Worm (Caenorhabditis elegans) whole organism, L3 larva: Measurements from ENCODE around the gene nhr-128.

Experiments used
- R02D3.7 ChIP-seq: fragments of 150-350 bp; optimal IDR thresholded peaks from 2 replicates; lab custom pipeline; 2014; ENCODE audit warnings: missing biosample characterization, missing genetic modification characterization
- ZK546.5 ChIP-seq: sonication (generic microtip); optimal IDR thresholded peaks from 2 replicates; lab custom pipeline; 2017; ENCODE audit warnings: missing biosample characterization, missing genetic modification characterization
- aly-2 ChIP-seq: fragments of 150-350 bp; optimal IDR thresholded peaks from 2 replicates; lab custom pipeline; 2014; ENCODE audit warnings: missing biosample characterization, missing genetic modification characterization
- ama-1 ChIP-seq: fragments of 150-350 bp; optimal IDR thresholded peaks from 2 replicates; lab custom pipeline; 2018
- ceh-16 ChIP-seq: sonication (generic microtip); optimal IDR thresholded peaks from 2 replicates; lab custom pipeline; 2017; ENCODE audit warnings: missing biosample characterization, missing genetic modification characterization
- ceh-28 ChIP-seq: fragments of 150-350 bp; optimal IDR thresholded peaks from 2 replicates; lab custom pipeline; 2014; ENCODE audit warnings: missing biosample characterization, missing genetic modification reagents, missing genetic modification characterization
- ceh-9 ChIP-seq: sonication (generic microtip); optimal IDR thresholded peaks from 2 replicates; lab custom pipeline; 2018; ENCODE audit warnings: missing biosample characterization, missing genetic modification characterization
- daf-12 ChIP-seq: fragments of 150-350 bp; optimal IDR thresholded peaks from 2 replicates; lab custom pipeline; 2014; ENCODE audit warnings: missing biosample characterization, missing genetic modification reagents, missing genetic modification characterization
- egl-27 ChIP-seq: sonication (generic microtip); optimal IDR thresholded peaks from 4 replicates; lab custom pipeline; 2017; ENCODE audit warnings: missing biosample characterization, missing genetic modification reagents, missing genetic modification characterization
- elt-2 ChIP-seq: sonication (generic microtip); optimal IDR thresholded peaks from 2 replicates; lab custom pipeline; 2016; ENCODE audit warnings: missing genetic modification reagents, mild to moderate bottlenecking, missing genetic modification characterization, missing compliant biosample characterization
- elt-3 ChIP-seq, 3 experiments: fragments of 150-350 bp in 1 of 3; sonication (generic microtip) in 2 of 3; optimal IDR thresholded peaks; 2 replicates in 2 of 3; 4 replicates in 1 of 3; lab custom pipeline; 2014 to 2017; ENCODE audit warnings: missing biosample characterization in 3 of 3, missing genetic modification characterization in 3 of 3
- eor-1 ChIP-seq, 2 experiments: fragments of 150-350 bp; optimal IDR thresholded peaks; 2 replicates each; lab custom pipeline; 2014 to 2018; ENCODE audit warnings: missing biosample characterization in 2 of 2, missing genetic modification characterization in 2 of 2
- fkh-2 ChIP-seq: fragments of 150-350 bp; optimal IDR thresholded peaks from 2 replicates; lab custom pipeline; 2014; ENCODE audit warnings: missing biosample characterization, missing genetic modification reagents, missing genetic modification characterization
- fos-1 ChIP-seq: fragments of 150-350 bp; optimal IDR thresholded peaks from 2 replicates; lab custom pipeline; 2014; ENCODE audit warnings: missing biosample characterization, missing genetic modification characterization
- hmg-11 ChIP-seq: sonication (generic microtip); optimal IDR thresholded peaks from 2 replicates; lab custom pipeline; 2016; ENCODE audit warnings: missing genetic modification characterization, missing compliant biosample characterization
- jun-1 ChIP-seq: fragments of 150-350 bp; optimal IDR thresholded peaks from 2 replicates; lab custom pipeline; 2014; ENCODE audit warnings: missing biosample characterization, missing genetic modification reagents, missing genetic modification characterization
- lin-15B ChIP-seq: fragments of 150-350 bp; optimal IDR thresholded peaks from 2 replicates; lab custom pipeline; 2014; ENCODE audit warnings: missing biosample characterization, missing genetic modification characterization
- lin-39 ChIP-seq: fragments of 150-350 bp; optimal IDR thresholded peaks from 2 replicates; lab custom pipeline; 2018; ENCODE audit warnings: missing biosample characterization, missing genetic modification reagents, missing genetic modification characterization
- mml-1 ChIP-seq: fragments of 150-350 bp; sonication (generic microtip); optimal IDR thresholded peaks from 3 replicates; lab custom pipeline; 2014; ENCODE audit warnings: missing biosample characterization, missing genetic modification characterization
- nfya-1 ChIP-seq: sonication (generic microtip); optimal IDR thresholded peaks from 2 replicates; lab custom pipeline; 2017; ENCODE audit warnings: missing genetic modification characterization, mild to moderate bottlenecking, missing compliant biosample characterization, antibody characterized with exemption, moderate library complexity; ENCODE audit not compliant: insufficient read depth
- nhr-11 ChIP-seq: fragments of 150-350 bp; optimal IDR thresholded peaks from 2 replicates; lab custom pipeline; 2014; ENCODE audit warnings: missing biosample characterization, missing genetic modification characterization
- nhr-12 ChIP-seq: fragments of 150-350 bp; optimal IDR thresholded peaks from 2 replicates; lab custom pipeline; 2014; ENCODE audit warnings: missing biosample characterization, missing genetic modification characterization
- nhr-23 ChIP-seq: fragments of 150-350 bp; optimal IDR thresholded peaks from 2 replicates; lab custom pipeline; 2014; ENCODE audit warnings: missing biosample characterization, missing genetic modification reagents, missing genetic modification characterization
- nhr-25 ChIP-seq: sonication (generic microtip); optimal IDR thresholded peaks from 2 replicates; lab custom pipeline; 2017; ENCODE audit warnings: missing biosample characterization, missing genetic modification characterization
- nhr-28 ChIP-seq: fragments of 150-350 bp; optimal IDR thresholded peaks from 2 replicates; lab custom pipeline; 2014; ENCODE audit warnings: missing biosample characterization, missing genetic modification characterization
- nhr-43 ChIP-seq: sonication (generic microtip); optimal IDR thresholded peaks from 2 replicates; lab custom pipeline; 2016; ENCODE audit warnings: mild to moderate bottlenecking, missing genetic modification characterization, missing compliant biosample characterization; ENCODE audit not compliant: poor library complexity, severe bottlenecking
- nhr-67 ChIP-seq: fragments of 150-350 bp; optimal IDR thresholded peaks from 2 replicates; lab custom pipeline; 2014; ENCODE audit warnings: missing biosample characterization, missing genetic modification characterization
- pha-4 ChIP-seq: fragments of 150-350 bp; optimal IDR thresholded peaks from 2 replicates; lab custom pipeline; 2014; ENCODE audit warnings: missing biosample characterization, missing genetic modification reagents, missing genetic modification characterization
- pqm-1 ChIP-seq: fragments of 150-350 bp; optimal IDR thresholded peaks from 2 replicates; lab custom pipeline; 2017; ENCODE audit warnings: missing biosample characterization, missing genetic modification characterization, inconsistent platforms
- sea-2 ChIP-seq: fragments of 150-350 bp; sonication (generic microtip); optimal IDR thresholded peaks from 4 replicates; lab custom pipeline; 2014; ENCODE audit warnings: missing biosample characterization, missing genetic modification reagents, missing genetic modification characterization
- skn-1 ChIP-seq: fragments of 150-350 bp; optimal IDR thresholded peaks from 2 replicates; lab custom pipeline; 2014; ENCODE audit warnings: missing biosample characterization, missing genetic modification characterization
- snpc-4 ChIP-seq: fragments of 150-350 bp; optimal IDR thresholded peaks from 2 replicates; lab custom pipeline; 2014; ENCODE audit warnings: missing biosample characterization, missing genetic modification characterization
- tbx-2 ChIP-seq: sonication (generic microtip); optimal IDR thresholded peaks from 2 replicates; lab custom pipeline; 2016; ENCODE audit warnings: mild to moderate bottlenecking, missing genetic modification characterization, missing compliant biosample characterization
- unc-39 ChIP-seq: sonication (generic microtip); optimal IDR thresholded peaks from 4 replicates; lab custom pipeline; 2017; ENCODE audit warnings: missing biosample characterization, missing genetic modification characterization
- zag-1 ChIP-seq: fragments of 150-350 bp; optimal IDR thresholded peaks from 2 replicates; lab custom pipeline; 2014; ENCODE audit warnings: missing biosample characterization, missing genetic modification characterization
- ztf-11 ChIP-seq: fragments of 150-350 bp; optimal IDR thresholded peaks from 2 replicates; lab custom pipeline; 2014; ENCODE audit warnings: missing biosample characterization, missing genetic modification characterization
- ztf-4 ChIP-seq: fragments of 150-350 bp; optimal IDR thresholded peaks from 2 replicates; lab custom pipeline; 2014; ENCODE audit warnings: missing biosample characterization, missing genetic modification characterization

The nhr-128 gene

ce11 chrV:2244751-2245150 is 22.9 kb downstream of the nhr-128 start, which contains the start of gene cyp-33C5:
Gene cyp-33C5, plus strand, starts transcription at chrV:2245004.
- TF ChIP-seq nhr-28 (tag; lab: Kevin White, UChicago) (no peak), lin-39 (tag; lab: Kevin White, UChicago) (no peak), nhr-67 (tag; lab: Kevin White, UChicago) (no peak), hmg-11 (tag; lab: Kevin White, UChicago) (no peak), unc-39 (tag; lab: Kevin White, UChicago) (no peak), elt-2 (tag; lab: Kevin White, UChicago) (peak; percentile 36), zag-1 (no peak), ceh-9 (tag; lab: Kevin White, UChicago) (no peak), jun-1 (no peak), pha-4 (tag; lab: Kevin White, UChicago) (peak; percentile 77), aly-2 (tag; lab: Kevin White, UChicago) (no peak), daf-12 (no peak), eor-1 (tag; optimal IDR thresholded peaks at IDR 0.05; lab: Kevin White, UChicago) (no peak), ceh-16 (tag; lab: Kevin White, UChicago) (no peak), nhr-43 (tag; lab: Kevin White, UChicago) (no peak), elt-3 (tag; optimal IDR thresholded peaks at IDR 0.05; lab: Kevin White, UChicago) (no peak), ztf-11 (tag; lab: Kevin White, UChicago) (no peak), nfya-1 (tag; lab: Kevin White, UChicago) (no peak), lin-15B (tag; lab: Kevin White, UChicago) (no peak), ztf-4 (tag; lab: Kevin White, UChicago) (no peak), fos-1 (no peak), nhr-12 (no peak), snpc-4 (tag; lab: Kevin White, UChicago) (no peak), ama-1 (lab: Kevin White, UChicago) (no peak), nhr-23 (tag; lab: Kevin White, UChicago) (peak; percentile 18), R02D3.7 (tag; lab: Kevin White, UChicago) (no peak), pqm-1 (tag; lab: Kevin White, UChicago) (peak; percentile 42), ceh-28 (tag; lab: Kevin White, UChicago) (peak; percentile 46), skn-1 (no peak), sea-2 (GFP tag; lab: Kevin White, UChicago) (no peak)

- TF ChIP-seq nhr-23 (tag; lab: Kevin White, UChicago) = no peak
- TF ChIP-seq elt-3 (tag; optimal IDR thresholded peaks at IDR 0.05; lab: Kevin White, UChicago) = no peak
- no peak for TF ChIP-seq lin-15B (tag; lab: Kevin White, UChicago)
- no peak for TF ChIP-seq elt-2 (tag; lab: Kevin White, UChicago)
- TF ChIP-seq ztf-4 (tag; lab: Kevin White, UChicago) = no peak
- no peak for TF ChIP-seq tbx-2 (tag; lab: Kevin White, UChicago)
- no peak for TF ChIP-seq daf-12
- no peak for TF ChIP-seq egl-27
- TF ChIP-seq mml-1 (tag; lab: Kevin White, UChicago) = no peak
- no peak for TF ChIP-seq lin-39 (tag; lab: Kevin White, UChicago)
- TF ChIP-seq pqm-1 (tag; lab: Kevin White, UChicago) = no peak
- TF ChIP-seq nhr-43 (tag; lab: Kevin White, UChicago) = no peak
- no peak for TF ChIP-seq nfya-1 (tag; lab: Kevin White, UChicago)
- TF ChIP-seq ceh-9 (tag; lab: Kevin White, UChicago) = no peak
- no peak for TF ChIP-seq nhr-11 (tag; lab: Kevin White, UChicago)
- TF ChIP-seq fkh-2 (tag; lab: Kevin White, UChicago) = no peak
- TF ChIP-seq zag-1 = no peak
These were observed 27.4 kb downstream of the nhr-128 start, which contains the start of gene cyp-33C6 for ce11 chrV:2249310-2249709. Gene cyp-33C6, minus strand, starts transcription at chrV:2249410.

- TF ChIP-seq jun-1 (peak; percentile 71), pqm-1 (tag; lab: Kevin White, UChicago) (peak; percentile 68), elt-2 (tag; lab: Kevin White, UChicago) (peak; percentile 78), nhr-23 (tag; lab: Kevin White, UChicago) (peak; percentile 19), nhr-25 (no peak), ceh-28 (tag; lab: Kevin White, UChicago) (peak; percentile 15), ceh-9 (tag; lab: Kevin White, UChicago) (no peak), ZK546.5 (tag; lab: Kevin White, UChicago) (no peak), pha-4 (tag; lab: Kevin White, UChicago) (peak; percentile 72), nfya-1 (tag; lab: Kevin White, UChicago) (peak; percentile 20), tbx-2 (tag; lab: Kevin White, UChicago) (no peak)
These were observed 28.3 kb downstream of the nhr-128 start, which contains the start of gene cyp-33C7 for ce11 chrV:2250126-2250590. Gene cyp-33C7, plus strand, starts transcription at chrV:2250540.
